Worm (Caenorhabditis elegans): ENCODE results near the gene vem-1.

ce11 chrX:8110193-8110592, 21.8 kb upstream of the vem-1 start, which contains the start of gene K07E3.1:
- TF ChIP-seq ama-1 (optimal IDR thresholded peaks at IDR 0.05): no peak
- no peak for TF ChIP-seq egl-27 (tag; optimal IDR thresholded peaks at IDR 0.05)
- TF ChIP-seq ztf-11 (tag; optimal IDR thresholded peaks at IDR 0.05): no peak
- no peak for TF ChIP-seq efl-3 (GFP tag; optimal IDR thresholded peaks at IDR 0.05)
- TF ChIP-seq unc-62 (GFP tag; optimal IDR thresholded peaks at IDR 0.05): no peak
- no peak for TF ChIP-seq mep-1 (tag; optimal IDR thresholded peaks at IDR 0.05)
- no peak for TF ChIP-seq nhr-77 (tag; optimal IDR thresholded peaks at IDR 0.05)

Measured in whole organism, L1 larva.